Fruit fly (Drosophila melanogaster): ENCODE results near the gene CecA2.

CecA2 gene

dm6 chr3R:30195606-30196049 is 16.3 kb upstream of the CecA2 start (continued):
- TF ChIP-seq CG8359 (GFP tag; optimal IDR thresholded peaks at IDR 0.05; ENCODE audit: borderline replicate concordance) (no peak), CG10267 (tag; optimal IDR thresholded peaks at IDR 0.05) (no peak), bowl (GFP tag; IDR thresholded peaks at IDR 0.05) (no peak), CG10565 (GFP tag; optimal IDR thresholded peaks at IDR 0.05) (no peak), YL-1 (GFP tag; optimal IDR thresholded peaks at IDR 0.05) (peak; percentile 48), lov (optimal IDR thresholded peaks at IDR 0.05) (no peak), lov (GFP tag; IDR thresholded peaks at IDR 0.05) (peak; percentile 47; the same call in 1 of the 3 replicates), Myb (GFP tag; optimal IDR thresholded peaks at IDR 0.05) (peak; percentile 42), dpn (GFP tag; optimal IDR thresholded peaks at IDR 0.05) (peak in 1 of 2 experiments; percentile 63), CG12299 (tag; optimal IDR thresholded peaks at IDR 0.05) (no peak), CG14667 (GFP tag; IDR thresholded peaks at IDR 0.05) (0 out of 2 replicates have a peak, but pooled peaks have one; percentile 20), sug (tag; optimal IDR thresholded peaks at IDR 0.05) (peak; percentile 51), Lpt (GFP tag; optimal IDR thresholded peaks at IDR 0.05) (no peak), bbx (GFP tag; IDR thresholded peaks at IDR 0.05; ENCODE audit: partially characterized antibody) (no peak), Mrtf (GFP tag; IDR thresholded peaks at IDR 0.05) (0 out of 3 replicates have a peak, but pooled peaks have one; percentile 58), CG34376 (GFP tag; optimal IDR thresholded peaks at IDR 0.05) (peak; percentile 31), Eip74EF (GFP tag; optimal IDR thresholded peaks at IDR 0.05) (no peak), gro (GFP tag; optimal IDR thresholded peaks at IDR 0.05) (no peak), sob (GFP tag; IDR thresholded peaks at IDR 0.05) (peak; percentile 68), dmrt99B (tag; optimal IDR thresholded peaks at IDR 0.05) (peak; percentile 2), peb (GFP tag; IDR thresholded peaks at IDR 0.05) (0 out of 2 replicates have a peak, but pooled peaks have one; percentile 17), tio (GFP tag; optimal IDR thresholded peaks at IDR 0.05) (no peak), jumu (GFP tag; optimal IDR thresholded peaks at IDR 0.05) (no peak), CG1024 (GFP tag; IDR thresholded peaks at IDR 0.05) (no peak), gsb-n (tag; optimal IDR thresholded peaks at IDR 0.05) (no peak), stc (GFP tag; IDR thresholded peaks at IDR 0.05) (peak; percentile 39), CG17359 (tag; optimal IDR thresholded peaks at IDR 0.05) (peak; percentile 1), HLHmδ (GFP tag; optimal IDR thresholded peaks at IDR 0.05) (no peak), CG7372 (GFP tag; IDR thresholded peaks at IDR 0.05) (peak; percentile 18; the same call in 1 of the 2 replicates), Poxn (GFP tag; IDR thresholded peaks at IDR 0.05) (no peak), CG14965 (GFP tag; optimal IDR thresholded peaks at IDR 0.05; ENCODE audit: borderline replicate concordance) (no peak), wor (GFP tag; IDR thresholded peaks at IDR 0.05) (no peak), hbn (GFP tag; IDR thresholded peaks at IDR 0.05; ENCODE audit: partially characterized antibody) (no peak), sna (GFP tag; IDR thresholded peaks at IDR 0.05; ENCODE audit: partially characterized antibody) (no peak), CG13775 (GFP tag; optimal IDR thresholded peaks at IDR 0.05) (no peak), E2f1 (GFP tag; IDR thresholded peaks at IDR 0.05) (peak; percentile 55), CG4404 (GFP tag; IDR thresholded peaks at IDR 0.05) (no peak), CG12391 (tag; optimal IDR thresholded peaks at IDR 0.05) (peak; percentile 8), CG7556 (GFP tag; optimal IDR thresholded peaks at IDR 0.05) (no peak), CG43689 (GFP tag; IDR thresholded peaks at IDR 0.05) (no peak), amos (GFP tag; IDR thresholded peaks at IDR 0.05; ENCODE audit: partially characterized antibody) (no peak; the same call in 1 of the 2 replicates), stwl (tag; optimal IDR thresholded peaks at IDR 0.05) (no peak), CG9609 (GFP tag; optimal IDR thresholded peaks at IDR 0.05) (peak; percentile 13), mam (GFP tag; optimal IDR thresholded peaks at IDR 0.05) (no peak), CG3995 (GFP tag; optimal IDR thresholded peaks at IDR 0.05) (no peak), org-1 (GFP tag; optimal IDR thresholded peaks at IDR 0.05) (no peak), CG6813 (GFP tag; optimal IDR thresholded peaks at IDR 0.05) (no peak), CG10462 (GFP tag; optimal IDR thresholded peaks at IDR 0.05) (no peak), sim (GFP tag; IDR thresholded peaks at IDR 0.05) (no peak), kah (GFP tag; optimal IDR thresholded peaks at IDR 0.05) (peak; percentile 67), gce (GFP tag; IDR thresholded peaks at IDR 0.05) (0 out of 3 replicates have a peak, but pooled peaks have one; percentile 46)

Measured in whole organism, embryonic.